Fruit fly (Drosophila melanogaster) whole organism, wandering third instar larva: ENCODE measurements around the gene scyl.

Experiments
- CG32264 ChIP-seq: fragments of 200-800 bp; sonication (Bioruptor generic); optimal IDR thresholded peaks from 2 replicates; lab custom pipeline; 2016; ENCODE audit warnings: missing biosample characterization, missing genetic modification characterization
- Dfd ChIP-seq: fragments of >200 bp; optimal IDR thresholded peaks from 2 replicates; lab custom pipeline; 2017; ENCODE audit warnings: missing biosample characterization, missing genetic modification characterization
- Mio ChIP-seq: sonication (Bioruptor generic); optimal IDR thresholded peaks from 2 replicates; lab custom pipeline; 2016; ENCODE audit warnings: missing biosample characterization, missing genetic modification characterization
- Sp1 ChIP-seq: fragments of 200-800 bp; sonication (Bioruptor generic); optimal IDR thresholded peaks from 3 replicates; lab custom pipeline; 2019; ENCODE audit warnings: missing biosample characterization, mild to moderate bottlenecking, missing genetic modification characterization, moderate library complexity
- br ChIP-seq: fragments of 200-800 bp; sonication (Bioruptor generic); optimal IDR thresholded peaks from 2 replicates; lab custom pipeline; 2016; ENCODE audit warnings: missing biosample characterization, missing genetic modification characterization
- dsf ChIP-seq: sonication (Bioruptor generic); optimal IDR thresholded peaks from 2 replicates; lab custom pipeline; 2016; ENCODE audit warnings: missing biosample characterization, missing genetic modification characterization, borderline replicate concordance
- ey ChIP-seq: fragments of 200-800 bp; sonication (Bioruptor generic); optimal IDR thresholded peaks from 2 replicates; lab custom pipeline; 2016; ENCODE audit warnings: missing biosample characterization, missing genetic modification characterization
- fru ChIP-seq: fragments of 200-800 bp; sonication (Bioruptor generic); optimal IDR thresholded peaks from 3 replicates; lab custom pipeline; 2016; ENCODE audit warnings: missing biosample characterization, mild to moderate bottlenecking, missing genetic modification characterization
- h ChIP-seq: fragments of 200-800 bp; sonication (Bioruptor generic); optimal IDR thresholded peaks from 3 replicates; lab custom pipeline; 2016; ENCODE audit warnings: missing biosample characterization, mild to moderate bottlenecking, missing genetic modification characterization
- sv ChIP-seq: fragments of 200-800 bp; sonication (Bioruptor generic); optimal IDR thresholded peaks from 3 replicates; lab custom pipeline; 2016; ENCODE audit warnings: missing biosample characterization, missing genetic modification characterization

dm6 chr3L:11263985-11264384 lies 11.9 kb downstream of the scyl start:
- TF ChIP-seq sv (no peak), Dfd (no peak), Sp1 (no peak), br (GFP tag; lab: Kevin White, UChicago) (no peak), ey (GFP tag; lab: Kevin White, UChicago) (no peak), h (GFP tag; lab: Kevin White, UChicago) (no peak), CG32264 (no peak), fru (GFP tag; lab: Kevin White, UChicago) (no peak), dsf (GFP tag; lab: Kevin White, UChicago) (no peak), Mio (GFP tag; lab: Kevin White, UChicago) (no peak)
